Worm (Caenorhabditis elegans): ENCODE measurements around the gene C03G6.17.
"Not testable (repeated sequence)": the region's sequence is repeated elsewhere in the genome, so short reads cannot be mapped to it uniquely, and the experiment has no call there.

- not testable (repeated sequence) for TF ChIP-seq ztf-28 (GFP tag; IDR thresholded peaks at IDR 0.05); dpl-1 (GFP tag; optimal IDR thresholded peaks at IDR 0.05); lin-54 (GFP tag; optimal IDR thresholded peaks at IDR 0.05); nhr-179 (tag; optimal IDR thresholded peaks at IDR 0.05); F57C9.4 (tag; optimal IDR thresholded peaks at IDR 0.05); F22D6.2 (tag; optimal IDR thresholded peaks at IDR 0.05); pha-4 (tag; optimal IDR thresholded peaks at IDR 0.05); egl-44 (GFP tag; IDR thresholded peaks at IDR 0.05); pbrm-1 (GFP tag; IDR thresholded peaks at IDR 0.05); snpc-1.3 (tag; optimal IDR thresholded peaks at IDR 0.05; ENCODE audit: insufficient read depth); Y53F4B.3 (GFP tag; IDR thresholded peaks at IDR 0.05); attf-6 (GFP tag; IDR thresholded peaks at IDR 0.05)
Observed at ce11 chrV:7337218-7337617, 43.7 kb downstream of the C03G6.17 start, which contains the start of gene F10G2.7.

Measured in whole organism, young adult.